Fruit fly (Drosophila melanogaster) whole organism, embryonic: Measurements from ENCODE around the gene CG5568.

Experiments used
- Ada2b ChIP-seq: fragments of 200-800 bp; sonication (Bioruptor generic); IDR thresholded peaks from 2 replicates; pipeline ENCODE4 v1.3.6; 2022; ENCODE audit warnings: missing biosample characterization, missing genetic modification characterization
- Bgb ChIP-seq: fragments of 200-800 bp; sonication (Bioruptor generic); IDR thresholded peaks from 2 replicates; pipeline ENCODE4 v1.3.6; 2022; ENCODE audit warnings: missing biosample characterization, missing genetic modification characterization; ENCODE audit not compliant: partially characterized antibody
- CG10565 ChIP-seq: fragments of 200-800 bp; sonication (Bioruptor generic); optimal IDR thresholded peaks from 3 replicates; lab custom pipeline; 2016; ENCODE audit warnings: missing biosample characterization, mild to moderate bottlenecking, missing genetic modification characterization
- CG11504 ChIP-seq: fragments of 200-800 bp; sonication (Bioruptor generic); optimal IDR thresholded peaks from 3 replicates; lab custom pipeline; 2019; ENCODE audit warnings: missing biosample characterization, mild to moderate bottlenecking, missing genetic modification characterization, moderate library complexity
- CG12942 ChIP-seq: fragments of 200-800 bp; sonication (Bioruptor generic); optimal IDR thresholded peaks from 3 replicates; lab custom pipeline; 2016; ENCODE audit warnings: missing biosample characterization, missing genetic modification characterization
- CG13123 ChIP-seq: fragments of 200-800 bp; sonication (Bioruptor generic); optimal IDR thresholded peaks from 2 replicates; lab custom pipeline; 2016; ENCODE audit warnings: missing biosample characterization, missing genetic modification characterization
- CG13775 ChIP-seq: fragments of 200-800 bp; sonication (Bioruptor generic); optimal IDR thresholded peaks from 3 replicates; lab custom pipeline; 2017; ENCODE audit warnings: missing biosample characterization, mild to moderate bottlenecking, missing genetic modification characterization
- CG14860 ChIP-seq: fragments of 200-800 bp; sonication (Bioruptor generic); IDR thresholded peaks from 3 replicates; pipeline ENCODE4 v1.3.6; 2022; ENCODE audit warnings: missing biosample characterization, missing genetic modification characterization; ENCODE audit not compliant: partially characterized antibody
- CG17912 ChIP-seq: fragments of 200-800 bp; sonication (Bioruptor generic); optimal IDR thresholded peaks from 2 replicates; lab custom pipeline; 2018; ENCODE audit warnings: missing biosample characterization, mild to moderate bottlenecking, missing genetic modification characterization
- CG1792 ChIP-seq: fragments of 200-800 bp; sonication (Bioruptor generic); optimal IDR thresholded peaks from 2 replicates; lab custom pipeline; 2016; ENCODE audit warnings: missing biosample characterization, missing genetic modification characterization
- CG2889 ChIP-seq: fragments of 200-800 bp; sonication (Bioruptor generic); IDR thresholded peaks from 3 replicates; pipeline ENCODE4 v1.3.6; 2022; ENCODE audit warnings: missing biosample characterization, missing genetic modification characterization
- CG31365 ChIP-seq: fragments of 200-800 bp; sonication (Bioruptor generic); optimal IDR thresholded peaks from 2 replicates; lab custom pipeline; 2018; ENCODE audit warnings: missing biosample characterization, mild to moderate bottlenecking, missing genetic modification characterization
- CG34376 ChIP-seq: fragments of 200-800 bp; sonication (Bioruptor generic); optimal IDR thresholded peaks from 2 replicates; lab custom pipeline; 2018; ENCODE audit warnings: missing biosample characterization, mild to moderate bottlenecking, missing genetic modification characterization
- CG4707 ChIP-seq: fragments of 200-800 bp; sonication (Bioruptor generic); optimal IDR thresholded peaks from 2 replicates; lab custom pipeline; 2018; ENCODE audit warnings: missing biosample characterization, mild to moderate bottlenecking, missing genetic modification characterization, moderate library complexity
- CG6254 ChIP-seq: fragments of 200-800 bp; sonication (Bioruptor generic); optimal IDR thresholded peaks from 3 replicates; lab custom pipeline; 2017; ENCODE audit warnings: mild to moderate bottlenecking, missing biosample characterization, missing genetic modification reagents, missing genetic modification characterization
- CG9876 ChIP-seq: fragments of 200-800 bp; sonication (Bioruptor generic); optimal IDR thresholded peaks from 2 replicates; lab custom pipeline; 2016; ENCODE audit warnings: missing biosample characterization, missing genetic modification characterization
- Dbx ChIP-seq: fragments of 200-800 bp; sonication (Bioruptor generic); IDR thresholded peaks from 3 replicates; pipeline ENCODE4 v1.3.6; 2022; ENCODE audit warnings: missing biosample characterization, missing genetic modification characterization
- Ets97D ChIP-seq: fragments of 200-800 bp; sonication (Bioruptor generic); optimal IDR thresholded peaks from 3 replicates; lab custom pipeline; 2016; ENCODE audit warnings: missing biosample characterization, missing genetic modification characterization
- Fer1 ChIP-seq: fragments of 200-800 bp; sonication (Bioruptor generic); optimal IDR thresholded peaks from 2 replicates; lab custom pipeline; 2017; ENCODE audit warnings: missing biosample characterization, mild to moderate bottlenecking, missing genetic modification characterization
- Gsc ChIP-seq: fragments of 200-800 bp; sonication (Bioruptor generic); IDR thresholded peaks from 2 replicates; pipeline ENCODE4 v1.3.6; 2022; ENCODE audit warnings: missing biosample characterization, missing genetic modification characterization
- HLH3B ChIP-seq: fragments of 200-800 bp; sonication (Bioruptor generic); IDR thresholded peaks from 2 replicates; pipeline ENCODE4 v1.3.6; 2022; ENCODE audit warnings: missing biosample characterization, missing genetic modification characterization
- Hmr ChIP-seq: fragments of 200-800 bp; sonication (Bioruptor generic); optimal IDR thresholded peaks from 3 replicates; lab custom pipeline; 2017; ENCODE audit warnings: mild to moderate bottlenecking, missing biosample characterization, missing genetic modification reagents, missing genetic modification characterization
- Hr39 ChIP-seq: fragments of >200 bp; optimal IDR thresholded peaks from 2 replicates; lab custom pipeline; 2017
- Opbp ChIP-seq: fragments of 200-800 bp; sonication (Bioruptor generic); IDR thresholded peaks from 3 replicates; pipeline ENCODE4 v1.3.6; 2022; ENCODE audit warnings: missing biosample characterization, missing genetic modification characterization; ENCODE audit not compliant: partially characterized antibody
- Ravus ChIP-seq: fragments of 200-800 bp; sonication (Bioruptor generic); IDR thresholded peaks from 2 replicates; pipeline ENCODE4 v1.3.6; 2022; ENCODE audit warnings: missing biosample characterization, missing genetic modification characterization
- Stat92E ChIP-seq, 3 experiments: fragments of >200 bp in 2 of 3; fragments of 200-800 bp in 1 of 3; sonication (Bioruptor generic) in 1 of 3; optimal IDR thresholded peaks; 2 replicates each; lab custom pipeline; 2017 to 2019; ENCODE audit warnings: missing biosample characterization in 3 of 3, missing genetic modification characterization in 3 of 3, mild to moderate bottlenecking in 1 of 3, moderate library complexity in 1 of 3
- Taf1 ChIP-seq: fragments of 200-800 bp; sonication (Bioruptor generic); IDR thresholded peaks from 2 replicates; pipeline ENCODE4 v1.3.6; 2022; ENCODE audit warnings: missing biosample characterization, missing genetic modification characterization
- Tbp ChIP-seq: fragments of >200 bp; optimal IDR thresholded peaks from 2 replicates; lab custom pipeline; 2018; ENCODE audit warnings: missing biosample characterization, missing genetic modification characterization
- Trl ChIP-seq, 3 experiments: fragments of >200 bp in 2 of 3; fragments of 200-800 bp in 1 of 3; sonication (Bioruptor generic) in 1 of 3; optimal IDR thresholded peaks; 2 replicates in 1 of 3; 3 replicates in 2 of 3; lab custom pipeline; 2016 to 2017; ENCODE audit warnings: missing biosample characterization in 1 of 3, missing genetic modification characterization in 1 of 3
- Xbp1 ChIP-seq: fragments of 200-800 bp; sonication (Bioruptor generic); optimal IDR thresholded peaks from 3 replicates; lab custom pipeline; 2016; ENCODE audit warnings: missing biosample characterization, mild to moderate bottlenecking, missing genetic modification characterization
- chif ChIP-seq, 2 experiments: fragments of 200-800 bp; sonication (Bioruptor generic); optimal IDR thresholded peaks; 3 replicates each; lab custom pipeline; 2016; ENCODE audit warnings: missing biosample characterization in 2 of 2, missing genetic modification characterization in 2 of 2
- dmrt11E ChIP-seq: fragments of 200-800 bp; sonication (Bioruptor generic); optimal IDR thresholded peaks from 3 replicates; lab custom pipeline; 2018; ENCODE audit warnings: missing biosample characterization, mild to moderate bottlenecking, missing genetic modification characterization, moderate library complexity
- en ChIP-seq: fragments of 200-800 bp; sonication (Bioruptor generic); optimal IDR thresholded peaks from 2 replicates; lab custom pipeline; 2016; ENCODE audit warnings: missing biosample characterization, missing genetic modification characterization
- esg ChIP-seq: fragments of 200-800 bp; sonication (Bioruptor generic); conservative IDR thresholded peaks from 2 replicates; pipeline ENCODE4 v1.3.6; 2022; ENCODE audit warnings: missing biosample characterization, missing genetic modification characterization
- gsb ChIP-seq: fragments of 200-800 bp; sonication (Bioruptor generic); IDR thresholded peaks from 2 replicates; pipeline ENCODE4 v1.3.6; 2022; ENCODE audit warnings: missing biosample characterization, missing genetic modification characterization
- h ChIP-seq: fragments of >200 bp; optimal IDR thresholded peaks from 2 replicates; lab custom pipeline; 2017
- her ChIP-seq: fragments of 200-800 bp; sonication (Bioruptor generic); optimal IDR thresholded peaks from 2 replicates; lab custom pipeline; 2016; ENCODE audit warnings: missing biosample characterization, missing genetic modification characterization
- nerfin-1 ChIP-seq: fragments of 200-800 bp; sonication (Bioruptor generic); optimal IDR thresholded peaks from 3 replicates; lab custom pipeline; 2019; ENCODE audit warnings: missing biosample characterization, mild to moderate bottlenecking, missing genetic modification characterization, moderate library complexity
- nerfin-2 ChIP-seq: fragments of 200-800 bp; sonication (Bioruptor generic); IDR thresholded peaks from 2 replicates; pipeline ENCODE4 v1.3.6; 2022; ENCODE audit warnings: missing biosample characterization, missing genetic modification characterization; ENCODE audit not compliant: partially characterized antibody
- nom ChIP-seq: fragments of 200-800 bp; sonication (Bioruptor generic); optimal IDR thresholded peaks from 2 replicates; lab custom pipeline; 2017; ENCODE audit warnings: missing biosample characterization, missing genetic modification characterization, mild to moderate bottlenecking, moderate library complexity, missing genetic modification reagents
- otp ChIP-seq: fragments of 200-800 bp; sonication (Bioruptor generic); IDR thresholded peaks from 3 replicates; pipeline ENCODE4, ENCODE4 v1.3.6; 2022; ENCODE audit warnings: missing biosample characterization, missing genetic modification characterization
- pan ChIP-seq, 4 experiments: fragments of >200 bp in 3 of 4; fragments of 200-800 bp in 1 of 4; sonication (Bioruptor generic) in 1 of 4; optimal IDR thresholded peaks in 3 of 4; IDR thresholded peaks in 1 of 4; 2 replicates each; pipeline versions ENCODE4 v1.3.6 to Lab custom; 2017 to 2022; ENCODE audit warnings: missing biosample characterization in 2 of 4, missing genetic modification characterization in 2 of 4, mixed read lengths in 1 of 4
- pb ChIP-seq: fragments of 200-800 bp; sonication (Bioruptor generic); optimal IDR thresholded peaks from 3 replicates; lab custom pipeline; 2016; ENCODE audit warnings: missing biosample characterization, missing genetic modification characterization
- ranshi ChIP-seq: fragments of 200-800 bp; sonication (Bioruptor generic); IDR thresholded peaks from 2 replicates; pipeline ENCODE4 v1.3.6; 2022; ENCODE audit warnings: missing biosample characterization, missing genetic modification characterization
- stc ChIP-seq: fragments of 200-800 bp; sonication (Bioruptor generic); IDR thresholded peaks from 2 replicates; pipeline ENCODE4 v1.3.6; 2022; ENCODE audit warnings: missing biosample characterization, missing genetic modification characterization
- tup ChIP-seq: fragments of 200-800 bp; sonication (Bioruptor generic); optimal IDR thresholded peaks from 2 replicates; lab custom pipeline; 2016; ENCODE audit warnings: missing biosample characterization, mild to moderate bottlenecking, missing genetic modification characterization, moderate library complexity
- wor ChIP-seq: fragments of 200-800 bp; sonication (Bioruptor generic); IDR thresholded peaks from 2 replicates; pipeline ENCODE4 v1.3.6; 2022; ENCODE audit warnings: missing biosample characterization, missing genetic modification characterization

CG5568 gene

dm6 chr3L:5821506-5821905, 49.8 kb upstream of the CG5568 start (continued):
- no peak for TF ChIP-seq Hmr (GFP tag; lab: Kevin White, UChicago)
- TF ChIP-seq CG6254 (GFP tag; lab: Kevin White, UChicago) = no peak
- TF ChIP-seq otp (GFP tag; lab: Robert Waterston, UW) = no peak
- TF ChIP-seq nom (GFP tag; lab: Kevin White, UChicago) = peak; percentile 48
- TF ChIP-seq CG12942 (GFP tag; lab: Kevin White, UChicago) = no peak
- TF ChIP-seq tup (GFP tag; lab: Kevin White, UChicago) = no peak
- TF ChIP-seq Ada2b (GFP tag; lab: Robert Waterston, UW) = no peak
- no peak for TF ChIP-seq Opbp (GFP tag; lab: Robert Waterston, UW)
- TF ChIP-seq Fer1 (GFP tag; lab: Kevin White, UChicago) = no peak
- TF ChIP-seq Hr39 = no peak
- TF ChIP-seq, all 482 proteins: peak for 11

dm6 chr3L:5823763-5824445, 47.4 kb upstream of the CG5568 start:
- TF ChIP-seq HLH3B (GFP tag; lab: Robert Waterston, UW) = peak; percentile 46; the same call in 1 of the 2 replicates
- TF ChIP-seq CG31365 (tag; lab: Kevin White, UChicago) = peak; percentile 83
- TF ChIP-seq CG4707 = peak; percentile 85
- peak; percentile 80 for TF ChIP-seq CG11504 (tag; lab: Kevin White, UChicago)
- peak; percentile 44 for TF ChIP-seq Xbp1 (GFP tag; lab: Kevin White, UChicago)
- peak; percentile 73 for TF ChIP-seq pb
- TF ChIP-seq CG9876 (GFP tag; lab: Kevin White, UChicago) = peak; percentile 80
- TF ChIP-seq CG17912 (GFP tag; lab: Kevin White, UChicago) = peak; percentile 80
- peak; percentile 75 for TF ChIP-seq CG13123
- TF ChIP-seq Gsc (GFP tag; lab: Robert Waterston, UW) = no peak
- no peak for TF ChIP-seq nerfin-2 (GFP tag; lab: Robert Waterston, UW)
- no peak for TF ChIP-seq h (lab: Kevin White, UChicago)
- peak; percentile 84 for TF ChIP-seq nerfin-1 (tag; lab: Kevin White, UChicago)
- TF ChIP-seq Ravus (GFP tag; lab: Robert Waterston, UW) = no peak
- no peak for TF ChIP-seq Taf1
- peak; percentile 58 for TF ChIP-seq CG13775
- no peak for TF ChIP-seq wor (GFP tag; lab: Robert Waterston, UW)
- TF ChIP-seq Tbp (GFP tag; lab: Kevin White, UChicago) = no peak
- TF ChIP-seq ranshi (GFP tag; lab: Robert Waterston, UW) = peak; percentile 73
- TF ChIP-seq Dbx (GFP tag; lab: Robert Waterston, UW) = no peak
- TF ChIP-seq en = peak; percentile 76
- no peak for TF ChIP-seq CG14860 (GFP tag; lab: Robert Waterston, UW)
- TF ChIP-seq Ets97D = peak; percentile 15
- TF ChIP-seq Trl (optimal IDR thresholded peaks at IDR 0.05; lab: Kevin White, UChicago) = no peak
- TF ChIP-seq Trl (GFP tag; optimal IDR thresholded peaks at IDR 0.05; lab: Kevin White, UChicago) = peak; percentile 89
- TF ChIP-seq Bgb (GFP tag; lab: Robert Waterston, UW) = no peak
- TF ChIP-seq dmrt11E (tag; lab: Kevin White, UChicago) = peak; percentile 89
- TF ChIP-seq CG10565 (GFP tag; lab: Kevin White, UChicago) = peak; percentile 45
- TF ChIP-seq her (GFP tag; lab: Kevin White, UChicago) = peak; percentile 72
- TF ChIP-seq Stat92E (GFP tag; optimal IDR thresholded peaks at IDR 0.05; lab: Kevin White, UChicago) = no peak
- TF ChIP-seq gsb (GFP tag; lab: Robert Waterston, UW) = no peak; the same call in 1 of the 2 replicates
- no peak for TF ChIP-seq esg (GFP tag; lab: Robert Waterston, UW)
- TF ChIP-seq CG1792 = peak; percentile 84
- TF ChIP-seq CG2889 (GFP tag; lab: Robert Waterston, UW) = no peak
- peak; percentile 47; the same call in 1 of the 2 replicates for TF ChIP-seq stc
- no peak for TF ChIP-seq CG34376 (GFP tag; lab: Kevin White, UChicago)
- peak; percentile 83 to 86 for TF ChIP-seq chif (GFP tag; optimal IDR thresholded peaks at IDR 0.05; lab: Kevin White, UChicago)
- no peak for TF ChIP-seq pan (optimal IDR thresholded peaks at IDR 0.05; lab: Kevin White, UChicago)
- peak in 1 of 2 experiments; percentile 30 for TF ChIP-seq pan (GFP tag; optimal IDR thresholded peaks at IDR 0.05 in 1 of 2, IDR thresholded peaks at IDR 0.05 in 1 of 2)
